Worm (Caenorhabditis elegans) whole organism, L4/young adult: Measurements from ENCODE around the gene B0001.3.

Experiments used
- W03F9.2 ChIP-seq: fragments of 150-350 bp; optimal IDR thresholded peaks from 2 replicates; lab custom pipeline; 2014; ENCODE audit warnings: missing biosample characterization, missing genetic modification characterization
- dao-5 ChIP-seq: sonication (generic microtip); optimal IDR thresholded peaks from 2 replicates; lab custom pipeline; 2016; ENCODE audit warnings: missing genotype, missing genetic modification characterization, moderate library complexity, missing compliant biosample characterization
- him-1 ChIP-seq: sonication (generic microtip); optimal IDR thresholded peaks from 2 replicates; lab custom pipeline; 2016; ENCODE audit warnings: missing genotype, missing genetic modification reagents, missing genetic modification characterization, missing compliant biosample characterization

The B0001.3 gene

ce11 chrIV:12122874-12123664 is 22.5 kb downstream of the B0001.3 start, which contains the start of gene aly-3:
Gene aly-3, plus strand, starts transcription at chrIV:12123282.
- TF ChIP-seq W03F9.2 (no peak), him-1 (tag; lab: Kevin White, UChicago) (no peak), dao-5 (tag; lab: Kevin White, UChicago) (no peak)

- TF ChIP-seq W03F9.2: peak; percentile 53
- no peak for TF ChIP-seq dao-5 (tag; lab: Kevin White, UChicago)
- no peak for TF ChIP-seq him-1 (tag; lab: Kevin White, UChicago)
Observed at ce11 chrIV:12121076-12121475, 24.5 kb downstream of the B0001.3 start, which contains the start of the genes ddb-1 and M18.6. Gene ddb-1, minus strand, starts transcription at chrIV:12121165. Gene M18.6, plus strand, starts transcription at chrIV:12121310.

- TF ChIP-seq him-1 (tag; lab: Kevin White, UChicago) (no peak), W03F9.2 (no peak), dao-5 (tag; lab: Kevin White, UChicago) (no peak)
Observed at ce11 chrIV:12120536-12120935, 25.0 kb downstream of the B0001.3 start.

- TF ChIP-seq him-1 (tag; lab: Kevin White, UChicago): no peak
- no peak for TF ChIP-seq dao-5 (tag; lab: Kevin White, UChicago)
- no peak for TF ChIP-seq W03F9.2
Observed at ce11 chrIV:12114498-12114897, 31.0 kb downstream of the B0001.3 start.

ce11 chrIV:12113056-12113455 is 32.5 kb downstream of the B0001.3 start:
- TF ChIP-seq W03F9.2 (no peak), dao-5 (tag; lab: Kevin White, UChicago) (no peak), him-1 (tag; lab: Kevin White, UChicago) (no peak)

- no peak for TF ChIP-seq dao-5 (tag; lab: Kevin White, UChicago)
- no peak for TF ChIP-seq W03F9.2
- no peak for TF ChIP-seq him-1 (tag; lab: Kevin White, UChicago)
Observed at ce11 chrIV:12111477-12111876, 34.1 kb downstream of the B0001.3 start, which contains the start of gene dlc-2. Gene dlc-2, minus strand, starts transcription at chrIV:12111577.

- no peak for TF ChIP-seq him-1 (tag; lab: Kevin White, UChicago)
- no peak for TF ChIP-seq W03F9.2
- no peak for TF ChIP-seq dao-5 (tag; lab: Kevin White, UChicago)
Observed at ce11 chrIV:12110339-12110738, 35.2 kb downstream of the B0001.3 start, which contains the start of gene col-129. Gene col-129, minus strand, starts transcription at chrIV:12110439.

ce11 chrIV:12109743-12110142 is 35.8 kb downstream of the B0001.3 start:
- TF ChIP-seq W03F9.2: no peak
- TF ChIP-seq dao-5 (tag; lab: Kevin White, UChicago): no peak
- no peak for TF ChIP-seq him-1 (tag; lab: Kevin White, UChicago)

ce11 chrIV:12108984-12109657 is 36.4 kb downstream of the B0001.3 start:
- TF ChIP-seq W03F9.2: no peak
- TF ChIP-seq him-1 (tag; lab: Kevin White, UChicago): no peak
- no peak for TF ChIP-seq dao-5 (tag; lab: Kevin White, UChicago)

ce11 chrIV:12105558-12105957 is 40.0 kb downstream of the B0001.3 start, which contains the start of gene M18.3:
Gene M18.3, plus strand, starts transcription at chrIV:12105858.
- TF ChIP-seq W03F9.2: no peak
- TF ChIP-seq dao-5 (tag; lab: Kevin White, UChicago): no peak
- TF ChIP-seq him-1 (tag; lab: Kevin White, UChicago): no peak

ce11 chrIV:12096479-12096878 is 49.1 kb downstream of the B0001.3 start, which contains the start of gene mon-2:
Gene mon-2, plus strand, starts transcription at chrIV:12096779.
- TF ChIP-seq dao-5 (tag; lab: Kevin White, UChicago) (no peak), W03F9.2 (no peak), him-1 (tag; lab: Kevin White, UChicago) (no peak)

ce11 chrIV:12093819-12094218 is 51.7 kb downstream of the B0001.3 start, which contains the start of gene F11A10.5:
Gene F11A10.5, plus strand, starts transcription at chrIV:12094119.
- TF ChIP-seq W03F9.2 (no peak), him-1 (tag; lab: Kevin White, UChicago) (no peak), dao-5 (tag; lab: Kevin White, UChicago) (no peak)
